Fruit fly (Drosophila melanogaster): ENCODE data around the gene Tsp.
A peak's percentile ranks its signal among the peaks of the same experiment; 100 is the strongest.

- TF ChIP-seq h (GFP tag; optimal IDR thresholded peaks at IDR 0.05) (peak; percentile 19), pan (optimal IDR thresholded peaks at IDR 0.05) (no peak), usp (GFP tag; optimal IDR thresholded peaks at IDR 0.05) (no peak), Jra (GFP tag; optimal IDR thresholded peaks at IDR 0.05) (peak; percentile 25), dmrt93B (GFP tag; optimal IDR thresholded peaks at IDR 0.05) (no peak), Rel (GFP tag; optimal IDR thresholded peaks at IDR 0.05) (no peak), Rel (tag; optimal IDR thresholded peaks at IDR 0.05) (no peak), CrebA (GFP tag; optimal IDR thresholded peaks at IDR 0.05; ENCODE audit: borderline replicate concordance) (peak; percentile 32)
Measured at dm6 chr2L:6643218-6643756, 65.6 kb downstream of the Tsp start.
